Worm (Caenorhabditis elegans) whole organism, L3 larva: ENCODE results near the gene cht-2.

Experiments used
- R02D3.7 ChIP-seq: fragments of 150-350 bp; optimal IDR thresholded peaks from 2 replicates; lab custom pipeline; 2014; ENCODE audit warnings: missing biosample characterization, missing genetic modification characterization
- egl-27 ChIP-seq: sonication (generic microtip); optimal IDR thresholded peaks from 4 replicates; lab custom pipeline; 2017; ENCODE audit warnings: missing biosample characterization, missing genetic modification reagents, missing genetic modification characterization
- elt-1 ChIP-seq: fragments of 150-350 bp; optimal IDR thresholded peaks from 2 replicates; lab custom pipeline; 2014; ENCODE audit warnings: missing biosample characterization, missing genetic modification characterization
- eor-1 ChIP-seq, 2 experiments: fragments of 150-350 bp; optimal IDR thresholded peaks; 2 replicates each; lab custom pipeline; 2014 to 2018; ENCODE audit warnings: missing biosample characterization in 2 of 2, missing genetic modification characterization in 2 of 2
- jun-1 ChIP-seq: fragments of 150-350 bp; optimal IDR thresholded peaks from 2 replicates; lab custom pipeline; 2014; ENCODE audit warnings: missing biosample characterization, missing genetic modification reagents, missing genetic modification characterization
- lin-39 ChIP-seq: fragments of 150-350 bp; optimal IDR thresholded peaks from 2 replicates; lab custom pipeline; 2018; ENCODE audit warnings: missing biosample characterization, missing genetic modification reagents, missing genetic modification characterization
- nfya-1 ChIP-seq: sonication (generic microtip); optimal IDR thresholded peaks from 2 replicates; lab custom pipeline; 2017; ENCODE audit warnings: missing genetic modification characterization, mild to moderate bottlenecking, missing compliant biosample characterization, antibody characterized with exemption, moderate library complexity; ENCODE audit not compliant: insufficient read depth
- nhr-11 ChIP-seq: fragments of 150-350 bp; optimal IDR thresholded peaks from 2 replicates; lab custom pipeline; 2014; ENCODE audit warnings: missing biosample characterization, missing genetic modification characterization
- nhr-237 ChIP-seq: fragments of 150-350 bp; optimal IDR thresholded peaks from 2 replicates; lab custom pipeline; 2014; ENCODE audit warnings: missing biosample characterization, missing genetic modification characterization
- nhr-28 ChIP-seq: fragments of 150-350 bp; optimal IDR thresholded peaks from 2 replicates; lab custom pipeline; 2014; ENCODE audit warnings: missing biosample characterization, missing genetic modification characterization
- nhr-67 ChIP-seq: fragments of 150-350 bp; optimal IDR thresholded peaks from 2 replicates; lab custom pipeline; 2014; ENCODE audit warnings: missing biosample characterization, missing genetic modification characterization
- nhr-76 ChIP-seq: fragments of 150-350 bp; sonication (generic microtip); optimal IDR thresholded peaks from 5 replicates; lab custom pipeline; 2014; ENCODE audit warnings: missing biosample characterization, missing genetic modification characterization
- skn-1 ChIP-seq: fragments of 150-350 bp; optimal IDR thresholded peaks from 2 replicates; lab custom pipeline; 2014; ENCODE audit warnings: missing biosample characterization, missing genetic modification characterization
- ztf-11 ChIP-seq: fragments of 150-350 bp; optimal IDR thresholded peaks from 2 replicates; lab custom pipeline; 2014; ENCODE audit warnings: missing biosample characterization, missing genetic modification characterization

- TF ChIP-seq egl-27 (tag; lab: Kevin White, UChicago), result no peak
- no peak for TF ChIP-seq R02D3.7
- TF ChIP-seq lin-39, result no peak
- no peak for TF ChIP-seq ztf-11 (tag; lab: Kevin White, UChicago)
- TF ChIP-seq nfya-1, result no peak
- TF ChIP-seq nhr-67 (tag; lab: Kevin White, UChicago), result no peak
- no peak for TF ChIP-seq elt-1 (tag; lab: Kevin White, UChicago)
- no peak for TF ChIP-seq nhr-76 (tag; lab: Kevin White, UChicago)
- TF ChIP-seq skn-1, result no peak
- no peak for TF ChIP-seq nhr-28 (tag; lab: Kevin White, UChicago)
- TF ChIP-seq eor-1 (tag; optimal IDR thresholded peaks at IDR 0.05; lab: Kevin White, UChicago), result no peak
- TF ChIP-seq jun-1 (tag; lab: Kevin White, UChicago), result no peak
- TF ChIP-seq nhr-237 (tag; lab: Kevin White, UChicago), result no peak
- TF ChIP-seq nhr-11, result no peak
Measured at ce11 chrII:8480166-8480565, 40.6 kb upstream of the cht-2 start, which contains the start of gene lact-4.
